Fruit fly (Drosophila melanogaster) whole organism, pupa: ENCODE measurements around the gene Prim2.

Experiments
- CG17806 ChIP-seq: fragments of 200-800 bp; sonication (Bioruptor generic); optimal IDR thresholded peaks from 2 replicates; lab custom pipeline; 2018; ENCODE audit warnings: missing biosample characterization, mild to moderate bottlenecking, missing genetic modification characterization, moderate library complexity
- CG32121 ChIP-seq: fragments of 200-800 bp; sonication (Bioruptor generic); IDR thresholded peaks from 2 replicates; pipeline ENCODE4 v1.3.6; 2022; ENCODE audit warnings: missing biosample characterization, missing genetic modification characterization
- CG34367 ChIP-seq: fragments of 200-800 bp; sonication (Bioruptor generic); optimal IDR thresholded peaks from 2 replicates; lab custom pipeline; 2018; ENCODE audit warnings: missing biosample characterization, mild to moderate bottlenecking, missing genetic modification characterization
- Pif1A ChIP-seq: fragments of 200-800 bp; sonication (Bioruptor generic); optimal IDR thresholded peaks from 3 replicates; lab custom pipeline; 2016; ENCODE audit warnings: missing biosample characterization, missing genetic modification characterization

dm6 chr3L:20320044-20320443, 41.3 kb downstream of the Prim2 start:
- no peak for TF ChIP-seq Pif1A (GFP tag; lab: Kevin White, UChicago)
- no peak for TF ChIP-seq CG17806
- TF ChIP-seq CG34367 (tag; lab: Kevin White, UChicago): no peak
- no peak for TF ChIP-seq CG32121
